Worm (Caenorhabditis elegans) whole organism, L3 larva: ENCODE measurements around the gene nlp-33.

ENCODE experiments used
- R02D3.7 ChIP-seq: fragments of 150-350 bp; optimal IDR thresholded peaks from 2 replicates; lab custom pipeline; 2014; ENCODE audit warnings: missing biosample characterization, missing genetic modification characterization
- aly-2 ChIP-seq: fragments of 150-350 bp; optimal IDR thresholded peaks from 2 replicates; lab custom pipeline; 2014; ENCODE audit warnings: missing biosample characterization, missing genetic modification characterization
- ama-1 ChIP-seq: fragments of 150-350 bp; optimal IDR thresholded peaks from 2 replicates; lab custom pipeline; 2018
- ceh-28 ChIP-seq: fragments of 150-350 bp; optimal IDR thresholded peaks from 2 replicates; lab custom pipeline; 2014; ENCODE audit warnings: missing biosample characterization, missing genetic modification reagents, missing genetic modification characterization
- ceh-82 ChIP-seq: fragments of 150-350 bp; optimal IDR thresholded peaks from 2 replicates; lab custom pipeline; 2014; ENCODE audit warnings: missing biosample characterization, missing genetic modification characterization
- ceh-9 ChIP-seq: sonication (generic microtip); optimal IDR thresholded peaks from 2 replicates; lab custom pipeline; 2018; ENCODE audit warnings: missing biosample characterization, missing genetic modification characterization
- daf-12 ChIP-seq: fragments of 150-350 bp; optimal IDR thresholded peaks from 2 replicates; lab custom pipeline; 2014; ENCODE audit warnings: missing biosample characterization, missing genetic modification reagents, missing genetic modification characterization
- egl-27 ChIP-seq: sonication (generic microtip); optimal IDR thresholded peaks from 4 replicates; lab custom pipeline; 2017; ENCODE audit warnings: missing biosample characterization, missing genetic modification reagents, missing genetic modification characterization
- egl-5 ChIP-seq: fragments of 150-350 bp; optimal IDR thresholded peaks from 2 replicates; lab custom pipeline; 2017; ENCODE audit warnings: missing biosample characterization, missing genetic modification reagents, missing genetic modification characterization, inconsistent platforms
- elt-1 ChIP-seq: fragments of 150-350 bp; optimal IDR thresholded peaks from 2 replicates; lab custom pipeline; 2014; ENCODE audit warnings: missing biosample characterization, missing genetic modification characterization
- elt-2 ChIP-seq: sonication (generic microtip); optimal IDR thresholded peaks from 2 replicates; lab custom pipeline; 2016; ENCODE audit warnings: missing genetic modification reagents, mild to moderate bottlenecking, missing genetic modification characterization, missing compliant biosample characterization
- elt-3 ChIP-seq, 3 experiments: fragments of 150-350 bp in 1 of 3; sonication (generic microtip) in 2 of 3; optimal IDR thresholded peaks; 2 replicates in 2 of 3; 4 replicates in 1 of 3; lab custom pipeline; 2014 to 2017; ENCODE audit warnings: missing biosample characterization in 3 of 3, missing genetic modification characterization in 3 of 3
- eor-1 ChIP-seq, 2 experiments: fragments of 150-350 bp; optimal IDR thresholded peaks; 2 replicates each; lab custom pipeline; 2014 to 2018; ENCODE audit warnings: missing biosample characterization in 2 of 2, missing genetic modification characterization in 2 of 2
- fos-1 ChIP-seq: fragments of 150-350 bp; optimal IDR thresholded peaks from 2 replicates; lab custom pipeline; 2014; ENCODE audit warnings: missing biosample characterization, missing genetic modification characterization
- jun-1 ChIP-seq: fragments of 150-350 bp; optimal IDR thresholded peaks from 2 replicates; lab custom pipeline; 2014; ENCODE audit warnings: missing biosample characterization, missing genetic modification reagents, missing genetic modification characterization
- lin-15B ChIP-seq: fragments of 150-350 bp; optimal IDR thresholded peaks from 2 replicates; lab custom pipeline; 2014; ENCODE audit warnings: missing biosample characterization, missing genetic modification characterization
- lin-39 ChIP-seq: fragments of 150-350 bp; optimal IDR thresholded peaks from 2 replicates; lab custom pipeline; 2018; ENCODE audit warnings: missing biosample characterization, missing genetic modification reagents, missing genetic modification characterization
- lsy-12 ChIP-seq: sonication (generic microtip); optimal IDR thresholded peaks from 2 replicates; lab custom pipeline; 2016; ENCODE audit warnings: mild to moderate bottlenecking, missing genetic modification characterization, missing compliant biosample characterization
- mdl-1 ChIP-seq: fragments of 150-350 bp; optimal IDR thresholded peaks from 2 replicates; lab custom pipeline; 2014; ENCODE audit warnings: missing biosample characterization, missing genetic modification characterization
- nfya-1 ChIP-seq: sonication (generic microtip); optimal IDR thresholded peaks from 2 replicates; lab custom pipeline; 2017; ENCODE audit warnings: missing genetic modification characterization, mild to moderate bottlenecking, missing compliant biosample characterization, antibody characterized with exemption, moderate library complexity; ENCODE audit not compliant: insufficient read depth
- nhr-11 ChIP-seq: fragments of 150-350 bp; optimal IDR thresholded peaks from 2 replicates; lab custom pipeline; 2014; ENCODE audit warnings: missing biosample characterization, missing genetic modification characterization
- nhr-12 ChIP-seq: fragments of 150-350 bp; optimal IDR thresholded peaks from 2 replicates; lab custom pipeline; 2014; ENCODE audit warnings: missing biosample characterization, missing genetic modification characterization
- nhr-23 ChIP-seq: fragments of 150-350 bp; optimal IDR thresholded peaks from 2 replicates; lab custom pipeline; 2014; ENCODE audit warnings: missing biosample characterization, missing genetic modification reagents, missing genetic modification characterization
- nhr-237 ChIP-seq: fragments of 150-350 bp; optimal IDR thresholded peaks from 2 replicates; lab custom pipeline; 2014; ENCODE audit warnings: missing biosample characterization, missing genetic modification characterization
- nhr-25 ChIP-seq: sonication (generic microtip); optimal IDR thresholded peaks from 2 replicates; lab custom pipeline; 2017; ENCODE audit warnings: missing biosample characterization, missing genetic modification characterization
- nhr-28 ChIP-seq: fragments of 150-350 bp; optimal IDR thresholded peaks from 2 replicates; lab custom pipeline; 2014; ENCODE audit warnings: missing biosample characterization, missing genetic modification characterization
- nhr-43 ChIP-seq: sonication (generic microtip); optimal IDR thresholded peaks from 2 replicates; lab custom pipeline; 2016; ENCODE audit warnings: mild to moderate bottlenecking, missing genetic modification characterization, missing compliant biosample characterization; ENCODE audit not compliant: poor library complexity, severe bottlenecking
- nhr-77 ChIP-seq: fragments of 150-350 bp; optimal IDR thresholded peaks from 2 replicates; lab custom pipeline; 2014; ENCODE audit warnings: missing biosample characterization, missing genetic modification characterization
- pha-4 ChIP-seq: fragments of 150-350 bp; optimal IDR thresholded peaks from 2 replicates; lab custom pipeline; 2014; ENCODE audit warnings: missing biosample characterization, missing genetic modification reagents, missing genetic modification characterization
- pqm-1 ChIP-seq: fragments of 150-350 bp; optimal IDR thresholded peaks from 2 replicates; lab custom pipeline; 2017; ENCODE audit warnings: missing biosample characterization, missing genetic modification characterization, inconsistent platforms
- sea-2 ChIP-seq: fragments of 150-350 bp; sonication (generic microtip); optimal IDR thresholded peaks from 4 replicates; lab custom pipeline; 2014; ENCODE audit warnings: missing biosample characterization, missing genetic modification reagents, missing genetic modification characterization
- skn-1 ChIP-seq: fragments of 150-350 bp; optimal IDR thresholded peaks from 2 replicates; lab custom pipeline; 2014; ENCODE audit warnings: missing biosample characterization, missing genetic modification characterization
- tbx-2 ChIP-seq: sonication (generic microtip); optimal IDR thresholded peaks from 2 replicates; lab custom pipeline; 2016; ENCODE audit warnings: mild to moderate bottlenecking, missing genetic modification characterization, missing compliant biosample characterization
- unc-39 ChIP-seq: sonication (generic microtip); optimal IDR thresholded peaks from 4 replicates; lab custom pipeline; 2017; ENCODE audit warnings: missing biosample characterization, missing genetic modification characterization
- unc-62 ChIP-seq: fragments of 150-350 bp; sonication (generic microtip); optimal IDR thresholded peaks from 4 replicates; lab custom pipeline; 2014; ENCODE audit warnings: missing biosample characterization, missing genetic modification reagents, missing genetic modification characterization
- zag-1 ChIP-seq: fragments of 150-350 bp; optimal IDR thresholded peaks from 2 replicates; lab custom pipeline; 2014; ENCODE audit warnings: missing biosample characterization, missing genetic modification characterization
- ztf-11 ChIP-seq: fragments of 150-350 bp; optimal IDR thresholded peaks from 2 replicates; lab custom pipeline; 2014; ENCODE audit warnings: missing biosample characterization, missing genetic modification characterization
- ztf-4 ChIP-seq: fragments of 150-350 bp; optimal IDR thresholded peaks from 2 replicates; lab custom pipeline; 2014; ENCODE audit warnings: missing biosample characterization, missing genetic modification characterization

nlp-33 gene

DNA sequence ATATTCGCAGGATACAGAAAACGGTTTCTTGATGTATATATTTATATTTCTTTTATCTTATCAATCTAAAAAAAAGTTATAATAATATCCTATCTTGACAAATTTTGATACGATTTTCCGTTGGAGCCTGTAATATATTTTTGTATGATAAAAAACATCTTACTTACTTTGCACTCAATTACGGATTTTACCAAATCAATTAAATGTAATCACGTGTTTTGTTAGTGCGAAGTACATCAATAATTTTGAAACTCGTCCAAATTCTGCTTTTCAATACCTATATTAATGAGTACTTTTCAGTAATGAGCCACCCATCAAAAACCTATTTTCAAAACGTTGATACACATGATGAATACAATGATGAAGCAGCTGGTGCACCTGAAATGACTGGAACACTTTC lies 2.3 kb downstream of the nlp-33 start, which contains the start of gene T19C4.1:
TSS of gene T19C4.1 (plus strand) at position 301 of the 400 bp plus-strand sequence.
- TF ChIP-seq elt-1, result no peak
- TF ChIP-seq fos-1 (tag; lab: Kevin White, UChicago), result no peak
- TF ChIP-seq, all 47 proteins: peak for 0

DNA sequence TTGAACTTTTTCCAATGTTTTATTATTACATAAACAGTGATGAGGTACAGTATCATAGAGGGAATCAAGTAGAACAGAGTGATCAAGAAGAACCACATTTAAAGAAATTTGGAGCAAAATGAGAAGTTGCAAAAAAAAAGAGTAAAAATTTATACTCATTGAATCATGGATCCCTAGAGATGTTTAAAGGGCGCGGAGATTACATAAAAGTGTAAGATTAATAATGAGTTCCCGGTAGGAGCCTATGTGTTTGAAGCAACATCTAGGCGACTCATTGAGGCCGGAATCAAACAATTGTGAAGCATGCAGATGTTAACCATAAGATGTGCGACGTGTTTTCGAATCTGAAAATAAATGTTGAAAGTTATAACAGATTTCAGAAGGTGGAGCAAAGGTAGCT lies 5.2 kb downstream of the nlp-33 start, which contains the start of gene srg-39:
TSS of gene srg-39 (minus strand) at position 101 of the 400 bp plus-strand sequence.
- TF ChIP-seq nhr-77 (tag; lab: Kevin White, UChicago) (no peak), nhr-25 (no peak), lsy-12 (tag; lab: Kevin White, UChicago) (no peak), nhr-43 (tag; lab: Kevin White, UChicago) (no peak), elt-1 (no peak), unc-62 (GFP tag; lab: Kevin White, UChicago) (no peak), elt-3 (tag; optimal IDR thresholded peaks at IDR 0.05; lab: Kevin White, UChicago) (no peak)

- TF ChIP-seq ceh-82 (tag; lab: Kevin White, UChicago) (no peak), nhr-12 (tag; lab: Kevin White, UChicago) (no peak), ztf-11 (tag; lab: Kevin White, UChicago) (no peak), fos-1 (tag; lab: Kevin White, UChicago) (no peak), jun-1 (no peak), eor-1 (tag; optimal IDR thresholded peaks at IDR 0.05; lab: Kevin White, UChicago) (no peak), nhr-77 (tag; lab: Kevin White, UChicago) (no peak), nhr-23 (tag; lab: Kevin White, UChicago) (no peak), nhr-28 (tag; lab: Kevin White, UChicago) (no peak), elt-2 (tag; lab: Kevin White, UChicago) (no peak), tbx-2 (tag; lab: Kevin White, UChicago) (no peak), nfya-1 (no peak), nhr-25 (no peak), unc-62 (GFP tag; lab: Kevin White, UChicago) (no peak), ceh-28 (tag; lab: Kevin White, UChicago) (no peak), mdl-1 (tag; lab: Kevin White, UChicago) (no peak), elt-1 (no peak), skn-1 (no peak), pha-4 (tag; lab: Kevin White, UChicago) (no peak)
Observed at ce11 chrV:11155553-11155952, 8.4 kb downstream of the nlp-33 start, which contains the start of gene srg-38. Gene srg-38 (minus strand): TSS chrV:11155653.

DNA sequence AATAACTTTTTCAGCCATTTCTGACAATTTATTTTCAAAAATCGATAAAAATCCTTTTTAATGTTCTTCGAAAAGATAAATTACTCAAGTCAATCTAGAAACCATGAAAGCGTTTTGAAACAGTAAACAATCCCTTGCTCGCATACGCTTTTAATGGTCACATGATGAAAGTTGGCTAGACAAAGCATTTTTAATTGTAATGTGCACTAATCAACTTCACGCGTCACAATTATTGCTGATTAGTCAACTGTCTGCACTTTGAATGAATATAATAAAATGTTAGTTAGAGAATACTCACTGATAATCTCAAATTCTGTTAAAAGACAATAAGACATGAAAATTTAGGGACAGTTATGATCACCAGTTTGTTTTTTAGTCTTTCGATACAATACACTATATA lies 9.4 kb downstream of the nlp-33 start:
- TF ChIP-seq nhr-11 (tag; lab: Kevin White, UChicago), result no peak
- TF ChIP-seq daf-12 (tag; lab: Kevin White, UChicago), result no peak
- peak; percentile 42 for TF ChIP-seq elt-2 (tag; lab: Kevin White, UChicago)
- no peak for TF ChIP-seq ztf-4 (tag; lab: Kevin White, UChicago)

DNA sequence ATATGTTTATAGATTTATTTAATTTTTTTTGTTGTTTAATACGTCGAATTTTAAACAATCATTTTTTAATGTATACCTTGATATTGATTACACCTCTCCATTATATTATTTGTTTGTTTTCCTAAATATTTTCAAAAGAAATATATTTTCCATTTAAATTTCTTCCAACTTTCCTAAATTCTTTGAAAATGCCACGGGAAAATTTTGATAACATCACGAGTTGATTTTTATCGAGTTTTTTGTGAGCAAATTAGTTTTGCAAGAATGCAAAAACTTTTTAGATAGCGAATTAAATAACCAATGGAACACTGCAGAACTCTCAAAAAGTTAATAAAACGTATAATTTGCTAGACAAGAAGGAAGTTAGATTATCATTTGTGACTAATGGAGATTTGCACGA lies 10.8 kb downstream of the nlp-33 start, which contains the start of gene srg-42:
TSS of gene srg-42 (minus strand) at position 101 of the 400 bp plus-strand sequence.
- TF ChIP-seq ztf-11 (tag; lab: Kevin White, UChicago) (no peak), tbx-2 (tag; lab: Kevin White, UChicago) (no peak), nhr-77 (tag; lab: Kevin White, UChicago) (no peak), zag-1 (tag; lab: Kevin White, UChicago) (no peak), nhr-43 (tag; lab: Kevin White, UChicago) (no peak), nhr-237 (tag; lab: Kevin White, UChicago) (no peak), elt-3 (tag; optimal IDR thresholded peaks at IDR 0.05; lab: Kevin White, UChicago) (no peak), unc-39 (no peak), nfya-1 (no peak), egl-5 (tag; lab: Kevin White, UChicago) (no peak), lin-15B (no peak), R02D3.7 (tag; lab: Kevin White, UChicago) (no peak)
- TF ChIP-seq, all 47 proteins: peak for 0

ce11 chrV:11161791-11162190 lies 14.6 kb downstream of the nlp-33 start, which contains the start of gene srg-41:
Gene srg-41 (minus strand): TSS chrV:11161891.
- no peak for TF ChIP-seq nhr-11 (tag; lab: Kevin White, UChicago)
- TF ChIP-seq nhr-23 (tag; lab: Kevin White, UChicago), result no peak
- TF ChIP-seq unc-62 (GFP tag; lab: Kevin White, UChicago), result no peak
- no peak for TF ChIP-seq nhr-77 (tag; lab: Kevin White, UChicago)
- no peak for TF ChIP-seq unc-39
- TF ChIP-seq nhr-237 (tag; lab: Kevin White, UChicago), result no peak
- TF ChIP-seq lin-39 (tag; lab: Kevin White, UChicago), result no peak
- no peak for TF ChIP-seq mdl-1 (tag; lab: Kevin White, UChicago)
- no peak for TF ChIP-seq egl-5 (tag; lab: Kevin White, UChicago)
- TF ChIP-seq sea-2 (GFP tag; lab: Kevin White, UChicago), result no peak
- TF ChIP-seq egl-27 (tag; lab: Kevin White, UChicago), result no peak
- no peak for TF ChIP-seq skn-1
- TF ChIP-seq eor-1 (tag; optimal IDR thresholded peaks at IDR 0.05; lab: Kevin White, UChicago), result no peak
- TF ChIP-seq zag-1 (tag; lab: Kevin White, UChicago), result no peak
- TF ChIP-seq pqm-1 (tag; lab: Kevin White, UChicago), result no peak
- TF ChIP-seq ama-1, result no peak
- TF ChIP-seq aly-2, result no peak
- TF ChIP-seq nhr-25, result no peak
- no peak for TF ChIP-seq daf-12 (tag; lab: Kevin White, UChicago)
- no peak for TF ChIP-seq ceh-9
